Worm (Caenorhabditis elegans) whole organism, L3 larva: ENCODE results near the gene C44B11.6.

Experiments used
- ZK546.5 ChIP-seq: sonication (generic microtip); optimal IDR thresholded peaks from 2 replicates; lab custom pipeline; 2017; ENCODE audit warnings: missing biosample characterization, missing genetic modification characterization
- ama-1 ChIP-seq: fragments of 150-350 bp; optimal IDR thresholded peaks from 2 replicates; lab custom pipeline; 2018
- ceh-28 ChIP-seq: fragments of 150-350 bp; optimal IDR thresholded peaks from 2 replicates; lab custom pipeline; 2014; ENCODE audit warnings: missing biosample characterization, missing genetic modification reagents, missing genetic modification characterization
- ceh-82 ChIP-seq: fragments of 150-350 bp; optimal IDR thresholded peaks from 2 replicates; lab custom pipeline; 2014; ENCODE audit warnings: missing biosample characterization, missing genetic modification characterization
- elt-2 ChIP-seq: sonication (generic microtip); optimal IDR thresholded peaks from 2 replicates; lab custom pipeline; 2016; ENCODE audit warnings: missing genetic modification reagents, mild to moderate bottlenecking, missing genetic modification characterization, missing compliant biosample characterization
- elt-3 ChIP-seq, 3 experiments: fragments of 150-350 bp in 1 of 3; sonication (generic microtip) in 2 of 3; optimal IDR thresholded peaks; 2 replicates in 2 of 3; 4 replicates in 1 of 3; lab custom pipeline; 2014 to 2017; ENCODE audit warnings: missing biosample characterization in 3 of 3, missing genetic modification characterization in 3 of 3
- jun-1 ChIP-seq: fragments of 150-350 bp; optimal IDR thresholded peaks from 2 replicates; lab custom pipeline; 2014; ENCODE audit warnings: missing biosample characterization, missing genetic modification reagents, missing genetic modification characterization
- nfya-1 ChIP-seq: sonication (generic microtip); optimal IDR thresholded peaks from 2 replicates; lab custom pipeline; 2017; ENCODE audit warnings: missing genetic modification characterization, mild to moderate bottlenecking, missing compliant biosample characterization, antibody characterized with exemption, moderate library complexity; ENCODE audit not compliant: insufficient read depth
- nhr-77 ChIP-seq: fragments of 150-350 bp; optimal IDR thresholded peaks from 2 replicates; lab custom pipeline; 2014; ENCODE audit warnings: missing biosample characterization, missing genetic modification characterization
- skn-1 ChIP-seq: fragments of 150-350 bp; optimal IDR thresholded peaks from 2 replicates; lab custom pipeline; 2014; ENCODE audit warnings: missing biosample characterization, missing genetic modification characterization
- snpc-4 ChIP-seq: fragments of 150-350 bp; optimal IDR thresholded peaks from 2 replicates; lab custom pipeline; 2014; ENCODE audit warnings: missing biosample characterization, missing genetic modification characterization
- unc-62 ChIP-seq: fragments of 150-350 bp; sonication (generic microtip); optimal IDR thresholded peaks from 4 replicates; lab custom pipeline; 2014; ENCODE audit warnings: missing biosample characterization, missing genetic modification reagents, missing genetic modification characterization

ce11 chrIII:3163448-3163847 lies 10.5 kb downstream of the C44B11.6 start:
- TF ChIP-seq nhr-77 = no peak
- TF ChIP-seq elt-3 (tag; optimal IDR thresholded peaks at IDR 0.05; lab: Kevin White, UChicago) = no peak
- no peak for TF ChIP-seq elt-2 (tag; lab: Kevin White, UChicago)
- TF ChIP-seq snpc-4 (tag; lab: Kevin White, UChicago) = no peak
- no peak for TF ChIP-seq ZK546.5 (tag; lab: Kevin White, UChicago)
- TF ChIP-seq skn-1 (tag; lab: Kevin White, UChicago) = no peak
- TF ChIP-seq ceh-82 = no peak
- TF ChIP-seq ama-1 = no peak
- no peak for TF ChIP-seq ceh-28 (tag; lab: Kevin White, UChicago)
- no peak for TF ChIP-seq nfya-1 (tag; lab: Kevin White, UChicago)
- no peak for TF ChIP-seq jun-1
- TF ChIP-seq unc-62 (GFP tag; lab: Kevin White, UChicago) = no peak
